Worm (Caenorhabditis elegans): Measurements from ENCODE around the gene tbx-2.

tbx-2 gene

ce11 chrIII:5136033-5136597 is at the start of gene tbx-2:
Gene tbx-2, minus strand, starts transcription at chrIII:5136296.
- peak in 1 of 2 experiments; percentile 9 for TF ChIP-seq mdl-1 (tag; optimal IDR thresholded peaks at IDR 0.05)
- TF ChIP-seq nhr-47 (tag; optimal IDR thresholded peaks at IDR 0.05), result peak; percentile 13
- no peak for TF ChIP-seq vab-15 (tag; optimal IDR thresholded peaks at IDR 0.05)
- TF ChIP-seq fos-1 (tag; optimal IDR thresholded peaks at IDR 0.05), result no peak
- TF ChIP-seq efl-1 (optimal IDR thresholded peaks at IDR 0.05), result no peak
- peak in 1 of 2 experiments; percentile 90 for TF ChIP-seq efl-1 (GFP tag; optimal IDR thresholded peaks at IDR 0.05 in 1 of 2)
- peak; percentile 27 for TF ChIP-seq rnt-1 (tag; optimal IDR thresholded peaks at IDR 0.05)
- peak; percentile 99 for TF ChIP-seq tbx-2 (tag; optimal IDR thresholded peaks at IDR 0.05)
- TF ChIP-seq snu-23 (GFP tag; optimal IDR thresholded peaks at IDR 0.05), result peak; percentile 19
- peak; percentile 9 for TF ChIP-seq nhr-20 (tag; optimal IDR thresholded peaks at IDR 0.05)
- no peak for TF ChIP-seq unc-130 (tag; optimal IDR thresholded peaks at IDR 0.05)
- TF ChIP-seq nhr-85 (tag), result peak; percentile 63
- peak in 1 of 2 experiments; percentile 48 for TF ChIP-seq lsy-2 (tag; optimal IDR thresholded peaks at IDR 0.05)
- TF ChIP-seq swsn-7 (tag; optimal IDR thresholded peaks at IDR 0.05), result no peak
- TF ChIP-seq lin-14 (GFP tag; optimal IDR thresholded peaks at IDR 0.05), result peak; percentile 23
- peak; percentile 37 for TF ChIP-seq nhr-71 (tag; optimal IDR thresholded peaks at IDR 0.05)

ce11 chrIII:5185620-5186019 is 49.5 kb upstream of the tbx-2 start, which contains the start of gene pup-2:
Gene pup-2, plus strand, starts transcription at chrIII:5185920.
- TF ChIP-seq pag-3 (tag; optimal IDR thresholded peaks at IDR 0.05; ENCODE audit: borderline replicate concordance, insufficient read depth) (no peak), tbx-2 (tag; optimal IDR thresholded peaks at IDR 0.05) (no peak), nhr-28 (tag; optimal IDR thresholded peaks at IDR 0.05) (no peak), unc-62 (GFP tag; optimal IDR thresholded peaks at IDR 0.05) (no peak), aly-2 (tag; optimal IDR thresholded peaks at IDR 0.05) (no peak), fkh-8 (tag; optimal IDR thresholded peaks at IDR 0.05) (peak; percentile 10), ces-1 (GFP tag; optimal IDR thresholded peaks at IDR 0.05) (no peak), Y116A8C.19 (tag; optimal IDR thresholded peaks at IDR 0.05; ENCODE audit: borderline replicate concordance) (no peak)

ce11 chrIII:5183372-5183771 is 47.3 kb upstream of the tbx-2 start:
- peak in 1 of 3 experiments; percentile 14 for TF ChIP-seq dpl-1 (GFP tag; optimal IDR thresholded peaks at IDR 0.05)
- TF ChIP-seq ceh-63 (GFP tag; optimal IDR thresholded peaks at IDR 0.05), result no peak
- no peak for TF ChIP-seq nhr-71 (tag; optimal IDR thresholded peaks at IDR 0.05)
- TF ChIP-seq ztf-11 (tag; optimal IDR thresholded peaks at IDR 0.05), result no peak
- TF ChIP-seq isw-1 (GFP tag; IDR thresholded peaks at IDR 0.05), result no peak
- no peak for TF ChIP-seq nhr-11 (tag; optimal IDR thresholded peaks at IDR 0.05)
- no peak for TF ChIP-seq efl-1 (optimal IDR thresholded peaks at IDR 0.05)
- TF ChIP-seq efl-1 (GFP tag; optimal IDR thresholded peaks at IDR 0.05 in 1 of 2), result peak in 1 of 2 experiments; percentile 4
- TF ChIP-seq lin-14 (GFP tag; optimal IDR thresholded peaks at IDR 0.05), result peak; percentile 22
- TF ChIP-seq ceh-90 (tag; optimal IDR thresholded peaks at IDR 0.05), result no peak

ce11 chrIII:5181641-5182040 is 45.5 kb upstream of the tbx-2 start:
- no peak for TF ChIP-seq ztf-11 (tag; optimal IDR thresholded peaks at IDR 0.05)
- no peak for TF ChIP-seq Y116A8C.19 (tag; optimal IDR thresholded peaks at IDR 0.05; ENCODE audit: borderline replicate concordance)
- TF ChIP-seq lin-35 (GFP tag; optimal IDR thresholded peaks at IDR 0.05), result peak in 1 of 2 experiments; percentile 1
- TF ChIP-seq ceh-90 (tag; optimal IDR thresholded peaks at IDR 0.05), result no peak
- no peak for TF ChIP-seq nhr-85 (tag)
- no peak for TF ChIP-seq sox-4 (tag; optimal IDR thresholded peaks at IDR 0.05)
- TF ChIP-seq unc-30 (tag; optimal IDR thresholded peaks at IDR 0.05), result no peak
- no peak for TF ChIP-seq irx-1 (tag; optimal IDR thresholded peaks at IDR 0.05)
- TF ChIP-seq ceh-8 (GFP tag; optimal IDR thresholded peaks at IDR 0.05), result no peak
- TF ChIP-seq mab-9 (GFP tag; IDR thresholded peaks at IDR 0.05), result no peak
- peak; percentile 55 for TF ChIP-seq blmp-1 (tag; optimal IDR thresholded peaks at IDR 0.05)
- TF ChIP-seq sptf-1 (tag; optimal IDR thresholded peaks at IDR 0.05), result no peak
- TF ChIP-seq nhr-71 (tag; optimal IDR thresholded peaks at IDR 0.05), result no peak
- TF ChIP-seq dsc-1 (tag; optimal IDR thresholded peaks at IDR 0.05), result no peak
- TF ChIP-seq alr-1 (tag; optimal IDR thresholded peaks at IDR 0.05; ENCODE audit: borderline replicate concordance), result no peak
- no peak for TF ChIP-seq pqm-1 (tag; optimal IDR thresholded peaks at IDR 0.05)
- TF ChIP-seq efl-1 (optimal IDR thresholded peaks at IDR 0.05), result peak; percentile 15 to 23
- no peak for TF ChIP-seq efl-1 (GFP tag; optimal IDR thresholded peaks at IDR 0.05 in 1 of 2)
- TF ChIP-seq isw-1 (GFP tag; IDR thresholded peaks at IDR 0.05), result no peak
- TF ChIP-seq mep-1 (tag; optimal IDR thresholded peaks at IDR 0.05), result no peak
- no peak for TF ChIP-seq nhr-28 (tag; optimal IDR thresholded peaks at IDR 0.05)
- TF ChIP-seq snu-23 (GFP tag; optimal IDR thresholded peaks at IDR 0.05), result peak; percentile 16
- no peak for TF ChIP-seq lsy-2 (tag; optimal IDR thresholded peaks at IDR 0.05)
- no peak for TF ChIP-seq hpl-2 (GFP tag; optimal IDR thresholded peaks at IDR 0.05)
- no peak for TF ChIP-seq hlh-17 (GFP tag; optimal IDR thresholded peaks at IDR 0.05; ENCODE audit: borderline replicate concordance)
- TF ChIP-seq ces-1 (GFP tag; optimal IDR thresholded peaks at IDR 0.05), result no peak
- peak; percentile 45 for TF ChIP-seq lin-14 (GFP tag; optimal IDR thresholded peaks at IDR 0.05)
- no peak for TF ChIP-seq nhr-47 (tag; optimal IDR thresholded peaks at IDR 0.05)
- TF ChIP-seq F16B12.6 (tag; optimal IDR thresholded peaks at IDR 0.05), result no peak
- no peak for TF ChIP-seq nhr-11 (tag; optimal IDR thresholded peaks at IDR 0.05)
